Worm (Caenorhabditis elegans) whole organism, late embryonic: ENCODE measurements around the gene Y75B12B.10.

Source experiments
- F13H6.1 ChIP-seq: sonication (generic microtip); optimal IDR thresholded peaks from 2 replicates; lab custom pipeline; 2016; ENCODE audit warnings: missing genetic modification characterization, missing compliant biosample characterization
- ceh-22 ChIP-seq: sonication (generic microtip); optimal IDR thresholded peaks from 2 replicates; lab custom pipeline; 2017; ENCODE audit warnings: missing biosample characterization, missing genetic modification characterization
- ceh-45 ChIP-seq: fragments of 200-800 bp; sonication (Bioruptor generic); IDR thresholded peaks from 2 replicates; pipeline ENCODE4 v1.3.6; 2022; ENCODE audit warnings: missing genetic modification reagents, missing genetic modification characterization, missing compliant biosample characterization
- nhr-11 ChIP-seq: fragments of 150-350 bp; optimal IDR thresholded peaks from 2 replicates; lab custom pipeline; 2014; ENCODE audit warnings: missing biosample characterization, missing genetic modification characterization
- pros-1 ChIP-seq: fragments of 150-350 bp; optimal IDR thresholded peaks from 2 replicates; lab custom pipeline; 2014; ENCODE audit warnings: missing biosample characterization, missing genetic modification reagents, missing genetic modification characterization
- sdc-2 ChIP-seq: sonication (generic microtip); optimal IDR thresholded peaks from 2 replicates; lab custom pipeline; 2016; ENCODE audit warnings: missing genotype, missing genetic modification characterization, missing compliant biosample characterization

DNA sequence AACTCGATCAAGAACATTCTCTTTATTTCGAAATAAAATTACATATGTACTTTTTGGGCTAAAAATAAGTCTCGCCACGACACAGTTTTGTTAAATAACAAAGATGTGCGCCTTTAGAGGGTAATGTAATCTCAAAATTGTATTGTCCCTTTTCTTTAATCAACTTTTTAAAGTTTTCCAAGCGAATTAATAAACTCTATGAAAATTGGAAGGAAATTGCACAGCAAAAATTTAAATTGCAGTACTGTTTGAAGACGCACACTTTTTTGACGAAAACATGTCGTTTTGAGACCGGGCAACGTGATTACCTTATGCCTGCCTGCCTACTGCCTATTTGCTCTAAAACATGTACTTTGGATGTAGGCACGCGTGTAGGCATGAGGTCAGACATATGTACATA is 7.9 kb upstream of the Y75B12B.10 start:
- TF ChIP-seq pros-1 (tag; lab: Kevin White, UChicago) (no peak), ceh-45 (no peak), ceh-22 (tag; lab: Kevin White, UChicago) (no peak), F13H6.1 (tag; lab: Kevin White, UChicago) (no peak), nhr-11 (tag; lab: Kevin White, UChicago) (no peak), sdc-2 (tag; lab: Kevin White, UChicago) (no peak)
